Fruit fly (Drosophila melanogaster): Measurements from ENCODE around the gene mid.

The mid gene

dm6 chr2L:5433403-5434023 is 27.9 kb upstream of the mid start (continued):
- TF ChIP-seq onecut (GFP tag; IDR thresholded peaks at IDR 0.05), result no peak
- no peak for TF ChIP-seq CG4730 (GFP tag; IDR thresholded peaks at IDR 0.05)
- TF ChIP-seq CG7839 (tag; optimal IDR thresholded peaks at IDR 0.05), result peak; percentile 18
- TF ChIP-seq Hand (GFP tag; optimal IDR thresholded peaks at IDR 0.05), result no peak
- TF ChIP-seq Asciz (GFP tag; optimal IDR thresholded peaks at IDR 0.05), result peak; percentile 2
- no peak for TF ChIP-seq Max (GFP tag; optimal IDR thresholded peaks at IDR 0.05)
- TF ChIP-seq Eip74EF (GFP tag; optimal IDR thresholded peaks at IDR 0.05), result no peak
- no peak for TF ChIP-seq CG7745 (tag; optimal IDR thresholded peaks at IDR 0.05)
- TF ChIP-seq Dfd (GFP tag; optimal IDR thresholded peaks at IDR 0.05), result no peak
- TF ChIP-seq fd102C (GFP tag; optimal IDR thresholded peaks at IDR 0.05), result no peak
- no peak for TF ChIP-seq CG14965 (GFP tag; optimal IDR thresholded peaks at IDR 0.05; ENCODE audit: borderline replicate concordance)
- no peak for TF ChIP-seq Dip2 (GFP tag; IDR thresholded peaks at IDR 0.05)
- no peak for TF ChIP-seq Oli (tag; optimal IDR thresholded peaks at IDR 0.05)
- no peak for TF ChIP-seq CG34376 (GFP tag; optimal IDR thresholded peaks at IDR 0.05)
- TF ChIP-seq bowl (GFP tag; IDR thresholded peaks at IDR 0.05), result no peak
- no peak for TF ChIP-seq sd (tag; optimal IDR thresholded peaks at IDR 0.05)
- no peak for TF ChIP-seq Fer3 (tag; optimal IDR thresholded peaks at IDR 0.05)
- TF ChIP-seq Fer1 (GFP tag; optimal IDR thresholded peaks at IDR 0.05), result no peak
- no peak for TF ChIP-seq Ravus (GFP tag; IDR thresholded peaks at IDR 0.05)
- TF ChIP-seq CG3163 (GFP tag; optimal IDR thresholded peaks at IDR 0.05), result no peak
- TF ChIP-seq Nf-YB (GFP tag; optimal IDR thresholded peaks at IDR 0.05), result no peak
- no peak for TF ChIP-seq ewg (GFP tag; optimal IDR thresholded peaks at IDR 0.05)
- TF ChIP-seq Aef1 (GFP tag; IDR thresholded peaks at IDR 0.05), result no peak
- no peak for TF ChIP-seq CG9437 (GFP tag; optimal IDR thresholded peaks at IDR 0.05)
- no peak for TF ChIP-seq trem (tag; optimal IDR thresholded peaks at IDR 0.05)
- TF ChIP-seq sens-2 (GFP tag; IDR thresholded peaks at IDR 0.05), result no peak
- no peak for TF ChIP-seq CG15601 (tag; optimal IDR thresholded peaks at IDR 0.05)
- TF ChIP-seq Lim3 (GFP tag; IDR thresholded peaks at IDR 0.05), result no peak
- TF ChIP-seq Rfx (GFP tag; IDR thresholded peaks at IDR 0.05), result no peak
- TF ChIP-seq Six4 (GFP tag; optimal IDR thresholded peaks at IDR 0.05), result no peak
- peak; percentile 70 for TF ChIP-seq dmrt11E (tag; optimal IDR thresholded peaks at IDR 0.05)
- TF ChIP-seq CG12236 (GFP tag; optimal IDR thresholded peaks at IDR 0.05), result no peak
- TF ChIP-seq twi (tag; optimal IDR thresholded peaks at IDR 0.05), result no peak
- TF ChIP-seq Drgx (GFP tag; IDR thresholded peaks at IDR 0.05), result no peak
- TF ChIP-seq CG12299 (tag; optimal IDR thresholded peaks at IDR 0.05), result no peak
- TF ChIP-seq unc-4 (GFP tag; IDR thresholded peaks at IDR 0.05; ENCODE audit: partially characterized antibody), result no peak
- no peak for TF ChIP-seq vvl (GFP tag; IDR thresholded peaks at IDR 0.05)
- TF ChIP-seq cad (GFP tag; optimal IDR thresholded peaks at IDR 0.05), result no peak
- no peak for TF ChIP-seq Lpt (GFP tag; optimal IDR thresholded peaks at IDR 0.05)
- TF ChIP-seq CG8388 (GFP tag; optimal IDR thresholded peaks at IDR 0.05), result peak; percentile 34
- no peak for TF ChIP-seq cwo (GFP tag; optimal IDR thresholded peaks at IDR 0.05)
- no peak for TF ChIP-seq nom (GFP tag; optimal IDR thresholded peaks at IDR 0.05)
- TF ChIP-seq Bteb2 (GFP tag; optimal IDR thresholded peaks at IDR 0.05), result no peak
- TF ChIP-seq CG12391 (tag; optimal IDR thresholded peaks at IDR 0.05), result peak; percentile 17
- TF ChIP-seq ase (GFP tag; IDR thresholded peaks at IDR 0.05), result 0 out of 3 replicates have a peak, but pooled peaks have one; percentile 11
- peak; percentile 3 for TF ChIP-seq D19A (tag; optimal IDR thresholded peaks at IDR 0.05)
- no peak for TF ChIP-seq CG1233 (GFP tag; optimal IDR thresholded peaks at IDR 0.05)
- TF ChIP-seq slp2 (GFP tag; optimal IDR thresholded peaks at IDR 0.05), result no peak
- TF ChIP-seq bab2 (GFP tag; optimal IDR thresholded peaks at IDR 0.05), result no peak
- TF ChIP-seq NK7.1 (GFP tag; optimal IDR thresholded peaks at IDR 0.05), result no peak

Data from whole organism, embryonic.